Worm (Caenorhabditis elegans): ENCODE data around the gene W02B8.1.

W02B8.1 gene

ce11 chrII:13852004-13852403 lies 49.9 kb downstream of the W02B8.1 start, which contains the start of gene F08G2.8:
F08G2.8 (plus strand) TSS chrII:13852304.
- TF ChIP-seq unc-62 (GFP tag; optimal IDR thresholded peaks at IDR 0.05) (no peak), gmeb-1 (tag; optimal IDR thresholded peaks at IDR 0.05) (no peak), F13H6.1 (tag; optimal IDR thresholded peaks at IDR 0.05) (no peak), sem-4 (tag; optimal IDR thresholded peaks at IDR 0.05) (no peak), nhr-77 (tag; optimal IDR thresholded peaks at IDR 0.05) (no peak), unc-55 (GFP tag; optimal IDR thresholded peaks at IDR 0.05) (no peak), nhr-11 (tag; optimal IDR thresholded peaks at IDR 0.05) (no peak)
